Worm (Caenorhabditis elegans) whole organism, midembryonic: ENCODE results near the gene R07C3.3.

Experiments
- cog-1 ChIP-seq: sonication (generic microtip); optimal IDR thresholded peaks from 2 replicates; lab custom pipeline; 2016; ENCODE audit warnings: missing genetic modification characterization, missing compliant biosample characterization
- ztf-29 ChIP-seq: fragments of 200-800 bp; sonication (Bioruptor generic); IDR thresholded peaks from 2 replicates; pipeline ENCODE4 v1.3.6; 2022; ENCODE audit warnings: missing genetic modification reagents, missing genetic modification characterization, missing compliant biosample characterization

DNA sequence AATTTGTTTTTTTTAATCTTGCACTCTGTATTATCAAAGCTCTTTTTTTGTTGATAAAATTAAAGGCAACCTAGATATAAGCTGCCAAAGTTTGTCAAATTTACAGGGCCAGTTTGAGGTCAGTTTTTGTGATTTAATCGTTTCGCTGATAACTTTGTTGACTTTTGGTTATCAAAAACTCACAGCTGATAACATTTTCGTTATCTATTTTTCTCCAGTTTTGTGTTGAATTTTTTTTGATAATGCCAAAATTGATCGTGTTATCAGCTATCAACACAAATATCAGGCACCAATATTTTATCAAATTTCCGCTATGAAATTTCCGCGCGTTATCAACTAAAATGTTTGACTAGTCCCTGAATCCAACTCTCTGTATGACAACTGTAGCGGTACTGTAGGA, 23.4 kb upstream of the R07C3.3 start:
- TF ChIP-seq cog-1 (no peak), ztf-29 (GFP tag; lab: Robert Waterston, UW) (no peak)
